Fruit fly (Drosophila melanogaster) whole organism, embryonic: Measurements from ENCODE around the gene CG13032.
A peak's percentile ranks its signal among the peaks of the same experiment; 100 is the strongest.

Experiments used
- ATbp ChIP-seq: fragments of 200-800 bp; sonication (Bioruptor generic); optimal IDR thresholded peaks from 2 replicates; lab custom pipeline; 2017; ENCODE audit warnings: missing biosample characterization, mild to moderate bottlenecking, missing genetic modification characterization, missing genetic modification reagents
- CG10147 ChIP-seq: fragments of 200-800 bp; sonication (Bioruptor generic); optimal IDR thresholded peaks from 2 replicates; lab custom pipeline; 2019; ENCODE audit warnings: missing biosample characterization, mild to moderate bottlenecking, missing genetic modification characterization, moderate library complexity
- CG1024 ChIP-seq: fragments of 200-800 bp; sonication (Bioruptor generic); IDR thresholded peaks from 2 replicates; pipeline ENCODE4 v1.3.6; 2022; ENCODE audit warnings: missing biosample characterization, missing genetic modification characterization
- CG10565 ChIP-seq: fragments of 200-800 bp; sonication (Bioruptor generic); optimal IDR thresholded peaks from 3 replicates; lab custom pipeline; 2016; ENCODE audit warnings: missing biosample characterization, mild to moderate bottlenecking, missing genetic modification characterization
- CG12744 ChIP-seq: fragments of 200-800 bp; sonication (Bioruptor generic); optimal IDR thresholded peaks from 2 replicates; lab custom pipeline; 2016; ENCODE audit warnings: missing biosample characterization, missing genetic modification characterization
- CG13296 ChIP-seq: fragments of 200-800 bp; sonication (Bioruptor generic); optimal IDR thresholded peaks from 3 replicates; lab custom pipeline; 2018; ENCODE audit warnings: missing biosample characterization, mild to moderate bottlenecking, missing genetic modification characterization
- CG13424 ChIP-seq: fragments of 200-800 bp; sonication (Bioruptor generic); optimal IDR thresholded peaks from 2 replicates; lab custom pipeline; 2019; ENCODE audit warnings: missing biosample characterization, mild to moderate bottlenecking, missing genetic modification characterization, moderate library complexity
- CG14710 ChIP-seq: fragments of 200-800 bp; sonication (Bioruptor generic); optimal IDR thresholded peaks from 3 replicates; lab custom pipeline; 2019; ENCODE audit warnings: missing biosample characterization, mild to moderate bottlenecking, missing genetic modification characterization, moderate library complexity
- CG16779 ChIP-seq: fragments of 200-800 bp; sonication (Bioruptor generic); IDR thresholded peaks from 2 replicates; pipeline ENCODE4 v1.3.6; 2022; ENCODE audit warnings: missing biosample characterization, missing genetic modification characterization
- CG16813 ChIP-seq: fragments of 200-800 bp; sonication (Bioruptor generic); IDR thresholded peaks from 3 replicates; pipeline ENCODE4 v1.3.6; 2022; ENCODE audit warnings: missing biosample characterization, missing genetic modification characterization; ENCODE audit not compliant: partially characterized antibody
- CG17328 ChIP-seq: fragments of 200-800 bp; sonication (Bioruptor generic); IDR thresholded peaks from 2 replicates; pipeline ENCODE4 v1.3.6; 2022; ENCODE audit warnings: missing biosample characterization, missing genetic modification characterization
- CG18476 ChIP-seq: fragments of 200-800 bp; sonication (Bioruptor generic); optimal IDR thresholded peaks from 2 replicates; lab custom pipeline; 2016; ENCODE audit warnings: missing biosample characterization, mild to moderate bottlenecking, missing genetic modification characterization
- CG2712 ChIP-seq: fragments of 200-800 bp; optimal IDR thresholded peaks from 3 replicates; lab custom pipeline; 2019; ENCODE audit warnings: missing biosample characterization, mild to moderate bottlenecking, missing genetic modification characterization, moderate library complexity
- CG2889 ChIP-seq: fragments of 200-800 bp; sonication (Bioruptor generic); IDR thresholded peaks from 3 replicates; pipeline ENCODE4 v1.3.6; 2022; ENCODE audit warnings: missing biosample characterization, missing genetic modification characterization
- CG3065 ChIP-seq: fragments of 200-800 bp; sonication (Bioruptor generic); optimal IDR thresholded peaks from 2 replicates; lab custom pipeline; 2016; ENCODE audit warnings: missing biosample characterization, missing genetic modification characterization
- CG3838 ChIP-seq: fragments of 200-800 bp; sonication (Bioruptor generic); optimal IDR thresholded peaks from 3 replicates; lab custom pipeline; 2016; ENCODE audit warnings: missing biosample characterization, missing genetic modification characterization
- CG5180 ChIP-seq: fragments of 200-800 bp; sonication (Bioruptor generic); optimal IDR thresholded peaks from 3 replicates; lab custom pipeline; 2017; ENCODE audit warnings: missing biosample characterization, missing genetic modification characterization, mild to moderate bottlenecking, moderate library complexity, missing genetic modification reagents
- CG6272 ChIP-seq: fragments of 200-800 bp; sonication (Bioruptor generic); IDR thresholded peaks from 2 replicates; pipeline ENCODE4 v1.3.6; 2022; ENCODE audit warnings: missing biosample characterization, missing genetic modification characterization
- CG9437 ChIP-seq: fragments of 200-800 bp; sonication (Bioruptor generic); optimal IDR thresholded peaks from 2 replicates; lab custom pipeline; 2018; ENCODE audit warnings: missing biosample characterization, mild to moderate bottlenecking, missing genetic modification characterization
- CG9609 ChIP-seq: fragments of 200-800 bp; sonication (Bioruptor generic); optimal IDR thresholded peaks from 3 replicates; lab custom pipeline; 2016; ENCODE audit warnings: missing biosample characterization, missing genetic modification characterization
- Camta ChIP-seq: fragments of 200-800 bp; sonication (Bioruptor generic); optimal IDR thresholded peaks from 2 replicates; lab custom pipeline; 2016; ENCODE audit warnings: missing biosample characterization, missing genetic modification characterization
- D19B ChIP-seq: fragments of 200-800 bp; sonication (Bioruptor generic); optimal IDR thresholded peaks from 2 replicates; lab custom pipeline; 2017; ENCODE audit warnings: missing biosample characterization, mild to moderate bottlenecking, missing genetic modification characterization
- E2f1 ChIP-seq: fragments of 200-800 bp; sonication (Bioruptor generic); IDR thresholded peaks from 2 replicates; pipeline ENCODE4 v1.3.6; 2022; ENCODE audit warnings: missing biosample characterization, missing genetic modification characterization
- E2f2 ChIP-seq: fragments of 200-800 bp; sonication (Bioruptor generic); IDR thresholded peaks from 2 replicates; pipeline ENCODE4 v1.3.6; 2022; ENCODE audit warnings: missing biosample characterization, missing genetic modification characterization
- HHEX ChIP-seq: fragments of 200-800 bp; sonication (Bioruptor generic); optimal IDR thresholded peaks from 3 replicates; lab custom pipeline; 2017; ENCODE audit warnings: missing biosample characterization, mild to moderate bottlenecking, missing genetic modification characterization, missing genetic modification reagents
- Hsf ChIP-seq: fragments of 200-800 bp; sonication (Bioruptor generic); optimal IDR thresholded peaks from 3 replicates; lab custom pipeline; 2016; ENCODE audit warnings: missing biosample characterization, missing genetic modification characterization
- Mad ChIP-seq: fragments of 200-800 bp; sonication (Bioruptor generic); optimal IDR thresholded peaks from 2 replicates; lab custom pipeline; 2016; ENCODE audit warnings: missing biosample characterization, missing genetic modification characterization
- Oaz ChIP-seq: fragments of 200-800 bp; sonication (Bioruptor generic); IDR thresholded peaks from 2 replicates; pipeline ENCODE4 v1.3.6; 2022; ENCODE audit warnings: missing biosample characterization, missing genetic modification characterization
- Ravus ChIP-seq: fragments of 200-800 bp; sonication (Bioruptor generic); IDR thresholded peaks from 2 replicates; pipeline ENCODE4 v1.3.6; 2022; ENCODE audit warnings: missing biosample characterization, missing genetic modification characterization
- Sox102F ChIP-seq: fragments of 200-800 bp; sonication (Bioruptor generic); optimal IDR thresholded peaks from 2 replicates; lab custom pipeline; 2018; ENCODE audit warnings: missing biosample characterization, mild to moderate bottlenecking, missing genetic modification characterization, moderate library complexity
- TFAM ChIP-seq: fragments of 200-800 bp; sonication (Bioruptor generic); optimal IDR thresholded peaks from 2 replicates; lab custom pipeline; 2017; ENCODE audit warnings: missing biosample characterization, missing genetic modification characterization, inconsistent platforms
- ap ChIP-seq: fragments of 200-800 bp; sonication (Bioruptor generic); IDR thresholded peaks from 2 replicates; pipeline ENCODE4 v1.3.6; 2022; ENCODE audit warnings: missing biosample characterization, missing genetic modification characterization
- ash1 ChIP-seq: fragments of 200-800 bp; sonication (Bioruptor generic); optimal IDR thresholded peaks from 2 replicates; lab custom pipeline; 2018; ENCODE audit warnings: missing biosample characterization, mild to moderate bottlenecking, missing genetic modification characterization
- dati ChIP-seq: fragments of 200-800 bp; sonication (Bioruptor generic); IDR thresholded peaks from 2 replicates; pipeline ENCODE4 v1.3.6; 2022; ENCODE audit warnings: missing biosample characterization, missing genetic modification characterization
- emc ChIP-seq: fragments of 200-800 bp; sonication (Bioruptor generic); optimal IDR thresholded peaks from 2 replicates; lab custom pipeline; 2016; ENCODE audit warnings: missing biosample characterization, missing genetic modification characterization
- eve ChIP-seq, 2 experiments: fragments of >200 bp; optimal IDR thresholded peaks; 2 replicates each; lab custom pipeline; 2017; ENCODE audit warnings: missing biosample characterization in 2 of 2, missing genetic modification characterization in 2 of 2
- fu2 ChIP-seq: fragments of 200-800 bp; sonication (Bioruptor generic); optimal IDR thresholded peaks from 2 replicates; lab custom pipeline; 2016; ENCODE audit warnings: missing biosample characterization, missing genetic modification characterization
- gce ChIP-seq: fragments of 200-800 bp; sonication (Bioruptor generic); IDR thresholded peaks from 3 replicates; pipeline ENCODE4 v1.3.6; 2022; ENCODE audit warnings: missing biosample characterization, missing genetic modification characterization
- gsb ChIP-seq: fragments of 200-800 bp; sonication (Bioruptor generic); IDR thresholded peaks from 2 replicates; pipeline ENCODE4 v1.3.6; 2022; ENCODE audit warnings: missing biosample characterization, missing genetic modification characterization
- gsb-n ChIP-seq: fragments of 200-800 bp; sonication (Bioruptor generic); optimal IDR thresholded peaks from 3 replicates; lab custom pipeline; 2018; ENCODE audit warnings: missing biosample characterization, mild to moderate bottlenecking, missing genetic modification characterization
- h ChIP-seq: fragments of >200 bp; optimal IDR thresholded peaks from 2 replicates; lab custom pipeline; 2017
- jing ChIP-seq: fragments of 200-800 bp; sonication (Bioruptor generic); optimal IDR thresholded peaks from 2 replicates; lab custom pipeline; 2018; ENCODE audit warnings: missing biosample characterization, mild to moderate bottlenecking, missing genetic modification characterization
- otp ChIP-seq: fragments of 200-800 bp; sonication (Bioruptor generic); IDR thresholded peaks from 3 replicates; pipeline ENCODE4, ENCODE4 v1.3.6; 2022; ENCODE audit warnings: missing biosample characterization, missing genetic modification characterization
- pb ChIP-seq: fragments of 200-800 bp; sonication (Bioruptor generic); optimal IDR thresholded peaks from 3 replicates; lab custom pipeline; 2016; ENCODE audit warnings: missing biosample characterization, missing genetic modification characterization
- pzg ChIP-seq: fragments of 200-800 bp; sonication (Bioruptor generic); optimal IDR thresholded peaks from 3 replicates; lab custom pipeline; 2018; ENCODE audit warnings: missing biosample characterization, mild to moderate bottlenecking, missing genetic modification characterization, moderate library complexity
- ranshi ChIP-seq: fragments of 200-800 bp; sonication (Bioruptor generic); IDR thresholded peaks from 2 replicates; pipeline ENCODE4 v1.3.6; 2022; ENCODE audit warnings: missing biosample characterization, missing genetic modification characterization
- run ChIP-seq: fragments of 200-800 bp; sonication (Bioruptor generic); optimal IDR thresholded peaks from 3 replicates; lab custom pipeline; 2018; ENCODE audit warnings: missing biosample characterization, mild to moderate bottlenecking, missing genetic modification characterization
- schlank ChIP-seq: fragments of 200-800 bp; sonication (Bioruptor generic); optimal IDR thresholded peaks from 2 replicates; lab custom pipeline; 2018; ENCODE audit warnings: missing biosample characterization, mild to moderate bottlenecking, missing genetic modification characterization
- scrt ChIP-seq: fragments of 200-800 bp; sonication (Bioruptor generic); optimal IDR thresholded peaks from 2 replicates; lab custom pipeline; 2018; ENCODE audit warnings: missing biosample characterization, mild to moderate bottlenecking, missing genetic modification characterization, moderate library complexity
- sim ChIP-seq: fragments of 200-800 bp; sonication (Bioruptor generic); IDR thresholded peaks from 2 replicates; pipeline ENCODE4 v1.3.6; 2022; ENCODE audit warnings: missing biosample characterization, missing genetic modification characterization
- sima ChIP-seq: fragments of 200-800 bp; sonication (Bioruptor generic); optimal IDR thresholded peaks from 2 replicates; lab custom pipeline; 2016; ENCODE audit warnings: missing biosample characterization, missing genetic modification characterization
- zfh1 ChIP-seq: fragments of 200-800 bp; sonication (Bioruptor generic); IDR thresholded peaks from 3 replicates; pipeline ENCODE4 v1.3.6; 2022; ENCODE audit warnings: missing biosample characterization, missing genetic modification characterization

CG13032 gene

dm6 chr3L:16647578-16648113, 26.1 kb upstream of the CG13032 start, which contains the start of gene Abl (continued):
- no peak for TF ChIP-seq CG5180 (GFP tag; lab: Kevin White, UChicago)
- TF ChIP-seq emc (GFP tag; lab: Kevin White, UChicago) = peak; percentile 58
- TF ChIP-seq Oaz (GFP tag; lab: Robert Waterston, UW) = no peak
- no peak for TF ChIP-seq schlank (tag; lab: Kevin White, UChicago)
- peak; percentile 74 for TF ChIP-seq CG2712
- peak; percentile 84 for TF ChIP-seq Mad (GFP tag; lab: Kevin White, UChicago)
- TF ChIP-seq TFAM (GFP tag; lab: Kevin White, UChicago) = no peak
- TF ChIP-seq h (lab: Kevin White, UChicago) = no peak
- no peak for TF ChIP-seq Ravus (GFP tag; lab: Robert Waterston, UW)
- TF ChIP-seq CG2889 = no peak
- no peak for TF ChIP-seq D19B (GFP tag; lab: Kevin White, UChicago)
- TF ChIP-seq CG3065 = no peak
- TF ChIP-seq CG13296 (GFP tag; lab: Kevin White, UChicago) = no peak
- no peak for TF ChIP-seq eve (GFP tag; optimal IDR thresholded peaks at IDR 0.05; lab: Kevin White, UChicago)
- TF ChIP-seq CG14710 (tag; lab: Kevin White, UChicago) = peak; percentile 85
- peak; percentile 65; the same call in 1 of the 2 replicates for TF ChIP-seq CG16779
- TF ChIP-seq CG6272 = peak; percentile 56; the same call in 1 of the 2 replicates
- peak; percentile 79 for TF ChIP-seq CG16813 (GFP tag; lab: Robert Waterston, UW)
- no peak for TF ChIP-seq ranshi (GFP tag; lab: Robert Waterston, UW)
- no peak for TF ChIP-seq CG9437 (GFP tag; lab: Kevin White, UChicago)
- TF ChIP-seq E2f1 = peak; percentile 29; the same call in 1 of the 2 replicates
- peak; percentile 69 for TF ChIP-seq ash1
- TF ChIP-seq sima = peak; percentile 16
- TF ChIP-seq CG10147 = peak; percentile 51
- no peak for TF ChIP-seq ap (GFP tag; lab: Robert Waterston, UW)
- TF ChIP-seq gsb-n (tag; lab: Kevin White, UChicago) = peak; percentile 75
- no peak for TF ChIP-seq CG1024 (GFP tag; lab: Robert Waterston, UW)
- no peak for TF ChIP-seq CG10565
- peak; percentile 14 for TF ChIP-seq scrt (GFP tag; lab: Kevin White, UChicago)
- peak; percentile 76 for TF ChIP-seq fu2
- peak; percentile 31; the same call in 1 of the 3 replicates for TF ChIP-seq gce (GFP tag; lab: Robert Waterston, UW)
- peak; percentile 100 for TF ChIP-seq pzg
- peak; percentile 26 for TF ChIP-seq run (tag; lab: Kevin White, UChicago)
- TF ChIP-seq Hsf (GFP tag; lab: Kevin White, UChicago) = peak; percentile 75
- peak; percentile 8; the same call in 2 of the 3 replicates for TF ChIP-seq otp (GFP tag; lab: Robert Waterston, UW)
- TF ChIP-seq pb = peak; percentile 29
- TF ChIP-seq CG17328 (GFP tag; lab: Robert Waterston, UW) = no peak; the same call in 1 of the 2 replicates
- no peak for TF ChIP-seq CG3838
- no peak for TF ChIP-seq dati (GFP tag; lab: Robert Waterston, UW)
- peak; percentile 33 for TF ChIP-seq CG18476 (GFP tag; lab: Kevin White, UChicago)
- TF ChIP-seq gsb (GFP tag; lab: Robert Waterston, UW) = no peak
- no peak for TF ChIP-seq jing (GFP tag; lab: Kevin White, UChicago)
- no peak for TF ChIP-seq sim (GFP tag; lab: Robert Waterston, UW)
- TF ChIP-seq E2f2 = peak; percentile 92
- TF ChIP-seq CG13424 = peak; percentile 52
- peak; percentile 87 for TF ChIP-seq CG12744 (GFP tag; lab: Kevin White, UChicago)
- peak; percentile 67 for TF ChIP-seq CG9609 (GFP tag; lab: Kevin White, UChicago)
- no peak for TF ChIP-seq ATbp (GFP tag; lab: Kevin White, UChicago)
- peak; percentile 53 for TF ChIP-seq Camta (GFP tag; lab: Kevin White, UChicago)
- TF ChIP-seq zfh1 (GFP tag; lab: Robert Waterston, UW) = 0 out of 3 replicates have a peak, but pooled peaks have one; percentile 43
- TF ChIP-seq Sox102F (GFP tag; lab: Kevin White, UChicago) = peak; percentile 19
- no peak for TF ChIP-seq HHEX (GFP tag; lab: Kevin White, UChicago)
